Fruit fly (Drosophila melanogaster) whole organism, adult: ENCODE results near the gene CG7059.

Experiments
- CG11617 ChIP-seq: fragments of 200-800 bp; sonication (Bioruptor generic); optimal IDR thresholded peaks from 2 replicates; lab custom pipeline; 2017; ENCODE audit warnings: mild to moderate bottlenecking, missing biosample characterization, missing genetic modification reagents, missing genetic modification characterization
- CG12768 ChIP-seq: fragments of 200-800 bp; sonication (Bioruptor generic); optimal IDR thresholded peaks from 2 replicates; lab custom pipeline; 2017; ENCODE audit warnings: missing biosample characterization, missing genetic modification characterization, mild to moderate bottlenecking, moderate library complexity, missing genetic modification reagents
- CG14711 ChIP-seq: fragments of 200-800 bp; sonication (Bioruptor generic); optimal IDR thresholded peaks from 2 replicates; lab custom pipeline; 2018; ENCODE audit warnings: missing biosample characterization, mild to moderate bottlenecking, missing genetic modification characterization, moderate library complexity
- CG1620 ChIP-seq: fragments of 200-800 bp; sonication (Bioruptor generic); optimal IDR thresholded peaks from 2 replicates; lab custom pipeline; 2016; ENCODE audit warnings: missing biosample characterization, missing genetic modification characterization
- CG33017 ChIP-seq: fragments of 200-800 bp; sonication (Bioruptor generic); optimal IDR thresholded peaks from 2 replicates; lab custom pipeline; 2018; ENCODE audit warnings: missing biosample characterization, mild to moderate bottlenecking, missing genetic modification characterization, moderate library complexity
- CG5204 ChIP-seq: fragments of 200-800 bp; sonication (Bioruptor generic); optimal IDR thresholded peaks from 2 replicates; lab custom pipeline; 2016; ENCODE audit warnings: missing biosample characterization, missing genetic modification characterization
- CG7045 ChIP-seq: fragments of 200-800 bp; sonication (Bioruptor generic); optimal IDR thresholded peaks from 2 replicates; lab custom pipeline; 2017; ENCODE audit warnings: missing biosample characterization, mild to moderate bottlenecking, missing genetic modification characterization
- CG7101 ChIP-seq: fragments of 200-800 bp; sonication (Bioruptor generic); optimal IDR thresholded peaks from 2 replicates; lab custom pipeline; 2018; ENCODE audit warnings: missing biosample characterization, mild to moderate bottlenecking, missing genetic modification characterization, moderate library complexity
- Clk ChIP-seq: fragments of 200-800 bp; sonication (Bioruptor generic); optimal IDR thresholded peaks from 2 replicates; lab custom pipeline; 2017; ENCODE audit warnings: missing biosample characterization, missing genetic modification characterization
- Crg-1 ChIP-seq: fragments of 200-800 bp; sonication (Bioruptor generic); optimal IDR thresholded peaks from 2 replicates; lab custom pipeline; 2016; ENCODE audit warnings: missing biosample characterization, missing genetic modification characterization
- Hr96 ChIP-seq: fragments of 200-800 bp; sonication (Bioruptor generic); optimal IDR thresholded peaks from 2 replicates; lab custom pipeline; 2016; ENCODE audit warnings: missing biosample characterization, missing genetic modification characterization
- Mnt ChIP-seq: fragments of 200-800 bp; sonication (Bioruptor generic); optimal IDR thresholded peaks from 2 replicates; lab custom pipeline; 2016; ENCODE audit warnings: missing biosample characterization, mild to moderate bottlenecking, missing genetic modification characterization
- bab1 ChIP-seq: fragments of 200-800 bp; sonication (Bioruptor generic); optimal IDR thresholded peaks from 3 replicates; lab custom pipeline; 2019; ENCODE audit warnings: missing biosample characterization, mild to moderate bottlenecking, missing genetic modification characterization, moderate library complexity
- cic ChIP-seq: fragments of 200-800 bp; sonication (Bioruptor generic); optimal IDR thresholded peaks from 2 replicates; lab custom pipeline; 2017; ENCODE audit warnings: missing biosample characterization, mild to moderate bottlenecking, missing genetic modification characterization, moderate library complexity
- cnc ChIP-seq, 2 experiments: fragments of >200 bp; optimal IDR thresholded peaks; 2 replicates each; lab custom pipeline; 2017
- kay ChIP-seq: fragments of 200-800 bp; sonication (Bioruptor generic); peaks from one replicate; lab custom pipeline; 2016; ENCODE audit warnings: missing biosample characterization, missing genetic modification characterization, borderline replicate concordance
- ovo ChIP-seq: fragments of 200-800 bp; sonication (Bioruptor generic); optimal IDR thresholded peaks from 2 replicates; lab custom pipeline; 2016; ENCODE audit warnings: missing biosample characterization, missing genetic modification characterization
- pad ChIP-seq: fragments of 200-800 bp; sonication (Bioruptor generic); optimal IDR thresholded peaks from 3 replicates; lab custom pipeline; 2017; ENCODE audit warnings: missing biosample characterization, missing genetic modification characterization, mild to moderate bottlenecking, moderate library complexity, missing genetic modification reagents
- tj ChIP-seq: fragments of 200-800 bp; sonication (Bioruptor generic); optimal IDR thresholded peaks from 3 replicates; lab custom pipeline; 2017; ENCODE audit warnings: missing biosample characterization, mild to moderate bottlenecking, missing genetic modification characterization, moderate library complexity
- toe ChIP-seq: fragments of 200-800 bp; sonication (Bioruptor generic); optimal IDR thresholded peaks from 2 replicates; lab custom pipeline; 2016; ENCODE audit warnings: missing biosample characterization, missing genetic modification characterization

Gene CG7059

DNA sequence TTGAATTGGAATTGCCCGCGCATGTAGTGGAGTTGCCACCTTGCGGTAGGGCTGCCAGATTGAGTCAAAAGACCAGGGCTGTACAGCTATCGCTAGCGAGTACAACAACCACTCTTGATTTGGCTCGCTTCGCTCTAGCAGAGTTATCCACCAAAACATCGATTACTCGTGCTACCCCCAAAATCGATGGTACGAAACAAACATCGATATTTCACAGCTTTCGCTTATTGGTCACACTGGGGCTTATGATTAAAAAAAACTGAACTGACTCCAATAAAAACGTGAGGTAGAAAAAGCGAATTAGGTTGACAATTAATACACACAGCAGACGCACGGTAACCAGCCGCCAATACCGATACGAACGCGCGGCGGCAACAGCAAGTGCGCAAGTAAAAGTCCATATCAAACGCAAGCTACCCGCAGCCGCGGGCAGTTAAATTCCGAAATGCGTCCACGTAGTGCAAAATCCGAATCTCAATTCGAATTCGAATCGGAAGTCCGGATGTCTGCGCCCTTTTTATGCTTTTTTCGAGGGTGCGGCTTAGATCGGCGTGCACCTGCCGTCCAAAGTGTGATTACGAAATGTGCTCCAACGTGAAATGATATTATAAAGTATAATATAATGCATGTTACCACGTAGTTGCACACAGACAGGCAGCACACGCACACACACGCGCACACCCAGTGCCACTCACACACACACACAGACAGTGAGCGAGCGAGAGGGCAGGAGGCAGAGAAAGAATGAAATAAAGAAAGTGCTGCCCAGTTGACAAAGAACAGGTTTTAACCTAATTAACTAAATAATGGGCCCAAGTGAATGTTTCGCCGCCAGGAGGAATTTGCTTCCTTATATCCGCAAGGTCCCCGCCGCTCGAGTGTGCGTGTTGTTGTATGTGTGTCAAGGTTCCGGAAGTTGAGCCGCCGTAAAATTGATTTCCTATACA is 32.8 kb upstream of the CG7059 start, which contains the start of gene Sar1:
TSS of gene Sar1 (plus strand) at position 222 of the 947 bp plus-strand sequence.
- peak; percentile 61 for TF ChIP-seq cic (GFP tag; lab: Kevin White, UChicago)
- TF ChIP-seq CG1620, result peak; percentile 58
- peak; percentile 13 for TF ChIP-seq CG7101 (tag; lab: Kevin White, UChicago)
- TF ChIP-seq CG12768, result peak; percentile 47
- no peak for TF ChIP-seq ovo (GFP tag; lab: Kevin White, UChicago)
- peak; percentile 18 for TF ChIP-seq Crg-1 (GFP tag; lab: Kevin White, UChicago)
- peak; percentile 46 for TF ChIP-seq bab1 (GFP tag; lab: Kevin White, UChicago)
- TF ChIP-seq CG7045, result no peak
- no peak for TF ChIP-seq CG33017 (tag; lab: Kevin White, UChicago)
- no peak for TF ChIP-seq toe (GFP tag; lab: Kevin White, UChicago)
- TF ChIP-seq CG11617, result peak; percentile 21
- no peak for TF ChIP-seq CG14711
- TF ChIP-seq cnc (optimal IDR thresholded peaks at IDR 0.05; lab: Kevin White, UChicago), result no peak
- no peak for TF ChIP-seq CG5204 (GFP tag; lab: Kevin White, UChicago)
- no peak for TF ChIP-seq kay
- TF ChIP-seq pad, result peak; percentile 26
- peak; percentile 36 for TF ChIP-seq Mnt
- TF ChIP-seq Clk (GFP tag; lab: Kevin White, UChicago), result peak; percentile 21

DNA sequence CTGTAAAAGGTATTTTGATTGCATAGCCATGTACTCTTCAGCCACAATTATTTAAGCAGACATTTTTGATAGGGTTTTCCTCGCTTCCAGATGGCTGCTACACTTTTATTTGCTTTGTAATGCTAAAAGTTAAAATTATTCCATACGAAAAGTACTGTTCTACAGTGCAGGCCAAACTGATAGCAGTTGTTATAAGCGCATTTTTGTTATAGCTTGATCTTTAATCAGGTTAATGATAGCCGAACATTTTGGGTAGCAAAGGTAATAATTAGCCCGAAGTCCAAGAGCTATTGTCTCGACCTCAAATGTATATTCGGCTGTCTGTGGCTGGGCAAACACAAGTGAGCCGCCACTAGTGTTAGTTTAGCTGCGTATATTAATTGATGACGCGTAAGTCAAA is 31.6 kb upstream of the CG7059 start:
- TF ChIP-seq CG5204 (GFP tag; lab: Kevin White, UChicago), result no peak
- no peak for TF ChIP-seq CG12768
- no peak for TF ChIP-seq bab1 (GFP tag; lab: Kevin White, UChicago)
- no peak for TF ChIP-seq kay
- TF ChIP-seq CG33017 (tag; lab: Kevin White, UChicago), result no peak
- no peak for TF ChIP-seq Crg-1 (GFP tag; lab: Kevin White, UChicago)
- no peak for TF ChIP-seq cnc (optimal IDR thresholded peaks at IDR 0.05; lab: Kevin White, UChicago)
- TF ChIP-seq ovo (GFP tag; lab: Kevin White, UChicago), result no peak
- TF ChIP-seq toe (GFP tag; lab: Kevin White, UChicago), result no peak
- no peak for TF ChIP-seq tj
- no peak for TF ChIP-seq Hr96 (GFP tag; lab: Kevin White, UChicago)
- TF ChIP-seq CG1620, result no peak
- no peak for TF ChIP-seq CG14711
- no peak for TF ChIP-seq cic (GFP tag; lab: Kevin White, UChicago)
- no peak for TF ChIP-seq CG7101 (tag; lab: Kevin White, UChicago)
- TF ChIP-seq pad, result no peak
- TF ChIP-seq Mnt, result no peak
- no peak for TF ChIP-seq CG11617
- no peak for TF ChIP-seq Clk (GFP tag; lab: Kevin White, UChicago)

DNA sequence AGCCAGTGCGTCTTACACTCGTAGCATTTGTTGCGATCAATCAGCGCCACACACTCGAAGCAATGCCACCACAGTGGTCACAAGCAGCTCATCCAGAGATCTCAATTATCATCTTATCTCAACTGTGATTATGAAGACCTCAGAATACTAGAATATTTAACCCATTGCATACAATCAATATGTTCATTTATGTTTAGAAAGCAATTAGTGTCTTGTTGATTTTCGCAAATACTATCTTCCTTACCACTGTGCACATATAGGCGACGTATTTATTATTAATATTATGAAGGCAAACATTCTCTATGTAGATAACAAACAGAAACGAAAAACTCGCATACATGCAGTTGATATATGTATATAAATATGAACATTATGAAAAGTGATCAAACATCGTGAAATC is 30.8 kb upstream of the CG7059 start:
- TF ChIP-seq Clk (GFP tag; lab: Kevin White, UChicago) (no peak), toe (GFP tag; lab: Kevin White, UChicago) (peak; percentile 7), CG1620 (no peak), Mnt (peak; percentile 15), bab1 (GFP tag; lab: Kevin White, UChicago) (no peak), kay (no peak), CG12768 (peak; percentile 79), CG7101 (tag; lab: Kevin White, UChicago) (peak; percentile 80), CG5204 (GFP tag; lab: Kevin White, UChicago) (no peak), CG7045 (peak; percentile 55), Hr96 (GFP tag; lab: Kevin White, UChicago) (peak; percentile 26), pad (peak; percentile 30), CG11617 (peak; percentile 63), cic (GFP tag; lab: Kevin White, UChicago) (peak; percentile 29), cnc (optimal IDR thresholded peaks at IDR 0.05; lab: Kevin White, UChicago) (no peak), CG14711 (peak; percentile 76), Crg-1 (GFP tag; lab: Kevin White, UChicago) (no peak), tj (peak; percentile 33), CG33017 (tag; lab: Kevin White, UChicago) (peak; percentile 79), ovo (GFP tag; lab: Kevin White, UChicago) (no peak)

DNA sequence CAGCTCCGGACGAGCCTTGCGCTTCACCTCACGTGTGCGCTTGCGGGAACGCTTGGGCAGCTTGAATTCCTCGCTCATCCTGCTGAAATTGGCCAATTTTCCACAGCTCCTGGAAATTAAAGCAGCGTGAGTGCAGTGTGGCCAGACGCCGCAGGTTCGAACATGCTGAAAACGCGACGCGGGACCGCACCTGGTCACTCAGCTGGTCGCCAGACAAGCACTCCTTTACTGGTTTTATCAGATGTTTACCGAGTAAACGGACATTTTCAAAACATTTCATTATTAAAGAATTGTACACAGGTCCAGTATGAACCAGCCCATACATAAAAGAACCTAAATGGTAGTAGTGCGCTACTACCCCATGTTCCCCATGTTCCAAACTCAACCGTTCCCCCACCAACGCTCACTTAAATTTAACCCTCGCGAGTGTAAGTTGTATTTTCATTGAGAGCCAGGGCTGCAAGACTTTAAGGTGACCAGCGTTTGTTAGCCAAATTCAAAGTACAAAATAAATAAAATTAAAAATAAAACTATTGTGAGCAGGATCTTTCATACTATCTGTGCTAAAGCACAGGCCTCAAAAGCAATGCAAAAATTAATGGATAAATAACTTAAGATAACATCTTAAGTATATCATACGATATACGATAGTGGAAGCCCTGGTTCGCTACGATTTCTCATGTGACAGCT is 27.2 kb upstream of the CG7059 start, which contains the start of the genes JMJD6, CG7071 and Muted:
TSS of gene JMJD6 (minus strand) at position 154 of the 690 bp plus-strand sequence.
TSS of gene CG7071 (plus strand) at position 403 of the 690 bp plus-strand sequence.
TSS of gene Muted (plus strand) at position 403 of the 690 bp plus-strand sequence.
- TF ChIP-seq bab1 (GFP tag; lab: Kevin White, UChicago), result peak; percentile 94
- peak; percentile 84 for TF ChIP-seq ovo (GFP tag; lab: Kevin White, UChicago)
- peak; percentile 90 for TF ChIP-seq Clk (GFP tag; lab: Kevin White, UChicago)
- TF ChIP-seq CG7045, result peak; percentile 90
- TF ChIP-seq CG14711, result peak; percentile 88
- TF ChIP-seq tj, result peak; percentile 78
- peak; percentile 86 for TF ChIP-seq Hr96 (GFP tag; lab: Kevin White, UChicago)
- TF ChIP-seq toe (GFP tag; lab: Kevin White, UChicago), result peak; percentile 96
- no peak for TF ChIP-seq CG5204 (GFP tag; lab: Kevin White, UChicago)
- TF ChIP-seq Crg-1 (GFP tag; lab: Kevin White, UChicago), result peak; percentile 88
- TF ChIP-seq pad, result peak; percentile 84
- no peak for TF ChIP-seq kay
- TF ChIP-seq CG7101 (tag; lab: Kevin White, UChicago), result peak; percentile 95
- TF ChIP-seq cic (GFP tag; lab: Kevin White, UChicago), result peak; percentile 80
- TF ChIP-seq CG11617, result peak; percentile 91
- TF ChIP-seq CG1620, result peak; percentile 96
- peak; percentile 92 for TF ChIP-seq CG12768
- TF ChIP-seq CG33017 (tag; lab: Kevin White, UChicago), result peak; percentile 90
- peak; percentile 86 for TF ChIP-seq Mnt
- TF ChIP-seq cnc (optimal IDR thresholded peaks at IDR 0.05; lab: Kevin White, UChicago), result no peak
